Fruit fly (Drosophila melanogaster) whole organism, embryonic: Measurements from ENCODE around the gene St2.

ENCODE experiments used
- Atf-2 ChIP-seq: fragments of 200-800 bp; sonication (Bioruptor generic); optimal IDR thresholded peaks from 2 replicates; lab custom pipeline; 2016; ENCODE audit warnings: missing biosample characterization, missing genetic modification characterization
- CG10209 ChIP-seq: fragments of 200-800 bp; sonication (Bioruptor generic); optimal IDR thresholded peaks from 3 replicates; lab custom pipeline; 2017; ENCODE audit warnings: missing biosample characterization, mild to moderate bottlenecking, missing genetic modification characterization, missing genetic modification reagents
- CG10366 ChIP-seq: fragments of 200-800 bp; sonication (Bioruptor generic); IDR thresholded peaks from 2 replicates; pipeline ENCODE4 v1.3.6; 2022; ENCODE audit warnings: missing biosample characterization, missing genetic modification characterization
- CG10959 ChIP-seq: fragments of 200-800 bp; sonication (Bioruptor generic); IDR thresholded peaks from 2 replicates; pipeline ENCODE4 v1.3.6; 2022; ENCODE audit warnings: missing biosample characterization, missing genetic modification characterization
- CG11560 ChIP-seq: fragments of 200-800 bp; sonication (Bioruptor generic); IDR thresholded peaks from 3 replicates; pipeline ENCODE4 v1.3.6; 2022; ENCODE audit warnings: missing biosample characterization, missing genetic modification characterization
- CG12942 ChIP-seq: fragments of 200-800 bp; sonication (Bioruptor generic); optimal IDR thresholded peaks from 3 replicates; lab custom pipeline; 2016; ENCODE audit warnings: missing biosample characterization, missing genetic modification characterization
- CG14441 ChIP-seq: fragments of 200-800 bp; sonication (Bioruptor generic); IDR thresholded peaks from 2 replicates; pipeline ENCODE4 v1.3.6; 2022; ENCODE audit warnings: missing biosample characterization, missing genetic modification characterization
- CG1529 ChIP-seq: fragments of 200-800 bp; sonication (Bioruptor generic); optimal IDR thresholded peaks from 3 replicates; lab custom pipeline; 2018; ENCODE audit warnings: missing biosample characterization, missing genetic modification characterization
- CG15601 ChIP-seq: fragments of 200-800 bp; sonication (Bioruptor generic); optimal IDR thresholded peaks from 3 replicates; lab custom pipeline; 2019; ENCODE audit warnings: missing biosample characterization, mild to moderate bottlenecking, missing genetic modification characterization, moderate library complexity
- CG16863 ChIP-seq: fragments of 200-800 bp; sonication (Bioruptor generic); optimal IDR thresholded peaks from 3 replicates; lab custom pipeline; 2016; ENCODE audit warnings: missing biosample characterization, missing genetic modification characterization
- CG17568 ChIP-seq: fragments of 200-800 bp; sonication (Bioruptor generic); optimal IDR thresholded peaks from 2 replicates; lab custom pipeline; 2018; ENCODE audit warnings: missing biosample characterization, mild to moderate bottlenecking, missing genetic modification characterization, moderate library complexity
- CG2712 ChIP-seq: fragments of 200-800 bp; optimal IDR thresholded peaks from 3 replicates; lab custom pipeline; 2019; ENCODE audit warnings: missing biosample characterization, mild to moderate bottlenecking, missing genetic modification characterization, moderate library complexity
- CG3065 ChIP-seq: fragments of 200-800 bp; sonication (Bioruptor generic); optimal IDR thresholded peaks from 2 replicates; lab custom pipeline; 2016; ENCODE audit warnings: missing biosample characterization, missing genetic modification characterization
- CG31441 ChIP-seq: fragments of 200-800 bp; sonication (Bioruptor generic); IDR thresholded peaks from 2 replicates; pipeline ENCODE4 v1.3.6; 2022; ENCODE audit warnings: missing biosample characterization, missing genetic modification characterization
- CG42726 ChIP-seq: fragments of 200-800 bp; sonication (Bioruptor generic); IDR thresholded peaks from 2 replicates; pipeline ENCODE4 v1.3.6; 2022; ENCODE audit warnings: missing biosample characterization, missing genetic modification characterization; ENCODE audit not compliant: partially characterized antibody
- CG5245 ChIP-seq: fragments of 200-800 bp; sonication (Bioruptor generic); optimal IDR thresholded peaks from 3 replicates; lab custom pipeline; 2016; ENCODE audit warnings: missing biosample characterization, missing genetic modification characterization
- CG6765 ChIP-seq: fragments of 200-800 bp; sonication (Bioruptor generic); optimal IDR thresholded peaks from 3 replicates; lab custom pipeline; 2017; ENCODE audit warnings: missing biosample characterization, mild to moderate bottlenecking, missing genetic modification characterization
- CG8944 ChIP-seq: fragments of 200-800 bp; sonication (Bioruptor generic); optimal IDR thresholded peaks from 3 replicates; lab custom pipeline; 2016; ENCODE audit warnings: missing biosample characterization, missing genetic modification characterization
- CG9797 ChIP-seq: fragments of 200-800 bp; sonication (Bioruptor generic); optimal IDR thresholded peaks from 3 replicates; lab custom pipeline; 2018; ENCODE audit warnings: missing biosample characterization, mild to moderate bottlenecking, missing genetic modification characterization
- D19A ChIP-seq: fragments of 200-800 bp; optimal IDR thresholded peaks from 3 replicates; lab custom pipeline; 2019; ENCODE audit warnings: missing biosample characterization, mild to moderate bottlenecking, missing genetic modification characterization, moderate library complexity
- Dip2 ChIP-seq: fragments of 200-800 bp; sonication (Bioruptor generic); IDR thresholded peaks from 2 replicates; pipeline ENCODE4 v1.3.6; 2022; ENCODE audit warnings: missing biosample characterization, missing genetic modification characterization
- E2f2 ChIP-seq: fragments of 200-800 bp; sonication (Bioruptor generic); IDR thresholded peaks from 2 replicates; pipeline ENCODE4 v1.3.6; 2022; ENCODE audit warnings: missing biosample characterization, missing genetic modification characterization
- Gug ChIP-seq: fragments of 200-800 bp; sonication (Bioruptor generic); IDR thresholded peaks from 4 replicates; pipeline ENCODE4 v1.3.6; 2022; ENCODE audit warnings: missing biosample characterization, missing genetic modification characterization
- H2.0 ChIP-seq: fragments of 200-800 bp; sonication (Bioruptor generic); IDR thresholded peaks from 2 replicates; pipeline ENCODE4 v1.3.6; 2022; ENCODE audit warnings: missing biosample characterization, missing genetic modification characterization
- Hr3 ChIP-seq: fragments of 200-800 bp; sonication (Bioruptor generic); optimal IDR thresholded peaks from 3 replicates; lab custom pipeline; 2016; ENCODE audit warnings: missing biosample characterization, missing genetic modification characterization
- Max ChIP-seq: fragments of 200-800 bp; sonication (Bioruptor generic); optimal IDR thresholded peaks from 2 replicates; lab custom pipeline; 2016; ENCODE audit warnings: missing biosample characterization, mild to moderate bottlenecking, missing genetic modification characterization
- PHDP ChIP-seq: fragments of 200-800 bp; sonication (Bioruptor generic); optimal IDR thresholded peaks from 3 replicates; lab custom pipeline; 2018; ENCODE audit warnings: missing biosample characterization, mild to moderate bottlenecking, missing genetic modification characterization, moderate library complexity
- Pdp1 ChIP-seq, 2 experiments: fragments of 200-800 bp; sonication (Bioruptor generic); optimal IDR thresholded peaks; 3 replicates each; lab custom pipeline; 2016; ENCODE audit warnings: missing biosample characterization in 2 of 2, missing genetic modification characterization in 2 of 2, mild to moderate bottlenecking in 1 of 2, moderate library complexity in 1 of 2
- ac ChIP-seq: fragments of 200-800 bp; sonication (Bioruptor generic); optimal IDR thresholded peaks from 3 replicates; lab custom pipeline; 2017; ENCODE audit warnings: missing biosample characterization, mild to moderate bottlenecking, missing genetic modification characterization
- al ChIP-seq: fragments of 200-800 bp; sonication (Bioruptor generic); IDR thresholded peaks from 2 replicates; pipeline ENCODE4 v1.3.6; 2022; ENCODE audit warnings: missing biosample characterization, missing genetic modification characterization
- ase ChIP-seq: fragments of 200-800 bp; sonication (Bioruptor generic); IDR thresholded peaks from 3 replicates; pipeline ENCODE4 v1.3.6; 2022; ENCODE audit warnings: missing biosample characterization, missing genetic modification characterization
- bigmax ChIP-seq: fragments of 200-800 bp; sonication (Bioruptor generic); optimal IDR thresholded peaks from 2 replicates; lab custom pipeline; 2018; ENCODE audit warnings: missing biosample characterization, mild to moderate bottlenecking, missing genetic modification characterization
- bsh ChIP-seq, 2 experiments: fragments of 200-800 bp; sonication (Bioruptor generic); optimal IDR thresholded peaks; 2 replicates each; lab custom pipeline; 2017 to 2018; ENCODE audit warnings: mild to moderate bottlenecking in 2 of 2, missing biosample characterization in 2 of 2, missing genetic modification characterization in 2 of 2, moderate library complexity in 1 of 2
- btn ChIP-seq: fragments of 200-800 bp; sonication (Bioruptor generic); optimal IDR thresholded peaks from 2 replicates; lab custom pipeline; 2016; ENCODE audit warnings: missing biosample characterization, missing genetic modification characterization
- crp ChIP-seq, 2 experiments: fragments of 200-800 bp; sonication (Bioruptor generic); optimal IDR thresholded peaks; 2 replicates in 1 of 2; 3 replicates in 1 of 2; lab custom pipeline; 2017; ENCODE audit warnings: missing biosample characterization in 2 of 2, missing genetic modification characterization in 2 of 2, mild to moderate bottlenecking in 1 of 2, moderate library complexity in 1 of 2
- dpn ChIP-seq, 2 experiments: fragments of 200-800 bp; sonication (Bioruptor generic); optimal IDR thresholded peaks; 3 replicates each; lab custom pipeline; 2016; ENCODE audit warnings: missing biosample characterization in 2 of 2, missing genetic modification characterization in 2 of 2
- en ChIP-seq: fragments of 200-800 bp; sonication (Bioruptor generic); optimal IDR thresholded peaks from 2 replicates; lab custom pipeline; 2016; ENCODE audit warnings: missing biosample characterization, missing genetic modification characterization
- exex ChIP-seq: fragments of 200-800 bp; sonication (Bioruptor generic); optimal IDR thresholded peaks from 4 replicates; lab custom pipeline; 2018; ENCODE audit warnings: missing biosample characterization, mild to moderate bottlenecking, missing genetic modification characterization, moderate library complexity
- hbn ChIP-seq: fragments of 200-800 bp; sonication (Bioruptor generic); IDR thresholded peaks from 2 replicates; pipeline ENCODE4 v1.3.6; 2022; ENCODE audit warnings: missing biosample characterization, missing genetic modification characterization; ENCODE audit not compliant: partially characterized antibody
- inv ChIP-seq: fragments of 200-800 bp; sonication (Bioruptor generic); IDR thresholded peaks from 2 replicates; pipeline ENCODE4 v1.3.6; 2022; ENCODE audit warnings: missing biosample characterization, missing genetic modification characterization; ENCODE audit not compliant: partially characterized antibody
- kay ChIP-seq: fragments of 200-800 bp; sonication (Bioruptor generic); optimal IDR thresholded peaks from 2 replicates; lab custom pipeline; 2016; ENCODE audit warnings: missing biosample characterization, missing genetic modification characterization
- lilli ChIP-seq: fragments of 200-800 bp; sonication (Bioruptor generic); optimal IDR thresholded peaks from 3 replicates; lab custom pipeline; 2016; ENCODE audit warnings: missing biosample characterization, missing genetic modification characterization
- nerfin-2 ChIP-seq: fragments of 200-800 bp; sonication (Bioruptor generic); IDR thresholded peaks from 2 replicates; pipeline ENCODE4 v1.3.6; 2022; ENCODE audit warnings: missing biosample characterization, missing genetic modification characterization; ENCODE audit not compliant: partially characterized antibody
- pita ChIP-seq: fragments of 200-800 bp; sonication (Bioruptor generic); optimal IDR thresholded peaks from 2 replicates; lab custom pipeline; 2017; ENCODE audit warnings: missing biosample characterization, mild to moderate bottlenecking, missing genetic modification characterization
- pros ChIP-seq: fragments of 200-800 bp; sonication (Bioruptor generic); optimal IDR thresholded peaks from 3 replicates; lab custom pipeline; 2019; ENCODE audit warnings: missing biosample characterization, mild to moderate bottlenecking, missing genetic modification characterization, moderate library complexity
- sc ChIP-seq, 3 experiments: fragments of >200 bp in 2 of 3; fragments of 200-800 bp in 1 of 3; sonication (Bioruptor generic) in 1 of 3; optimal IDR thresholded peaks; 2 replicates in 2 of 3; 3 replicates in 1 of 3; lab custom pipeline; 2017; ENCODE audit warnings: mild to moderate bottlenecking in 1 of 3, missing biosample characterization in 1 of 3, missing genetic modification characterization in 1 of 3, missing genetic modification reagents in 1 of 3
- schlank ChIP-seq: fragments of 200-800 bp; sonication (Bioruptor generic); optimal IDR thresholded peaks from 2 replicates; lab custom pipeline; 2018; ENCODE audit warnings: missing biosample characterization, mild to moderate bottlenecking, missing genetic modification characterization
- sens-2 ChIP-seq: fragments of 200-800 bp; sonication (Bioruptor generic); IDR thresholded peaks from 2 replicates; pipeline ENCODE4 v1.3.6; 2022; ENCODE audit warnings: missing biosample characterization, missing genetic modification characterization
- seq ChIP-seq: fragments of 200-800 bp; sonication (Bioruptor generic); IDR thresholded peaks from 2 replicates; pipeline ENCODE4 v1.3.6; 2022; ENCODE audit warnings: missing biosample characterization, missing genetic modification characterization
- tx ChIP-seq: fragments of 200-800 bp; sonication (Bioruptor generic); optimal IDR thresholded peaks from 2 replicates; lab custom pipeline; 2016; ENCODE audit warnings: missing biosample characterization, missing genetic modification characterization
- usp ChIP-seq: fragments of >200 bp; optimal IDR thresholded peaks from 2 replicates; lab custom pipeline; 2017; ENCODE audit warnings: missing biosample characterization, missing genetic modification characterization
- zfh2 ChIP-seq: fragments of 200-800 bp; sonication (Bioruptor generic); optimal IDR thresholded peaks from 2 replicates; lab custom pipeline; 2016; ENCODE audit warnings: missing biosample characterization, missing genetic modification characterization

The St2 gene

DNA sequence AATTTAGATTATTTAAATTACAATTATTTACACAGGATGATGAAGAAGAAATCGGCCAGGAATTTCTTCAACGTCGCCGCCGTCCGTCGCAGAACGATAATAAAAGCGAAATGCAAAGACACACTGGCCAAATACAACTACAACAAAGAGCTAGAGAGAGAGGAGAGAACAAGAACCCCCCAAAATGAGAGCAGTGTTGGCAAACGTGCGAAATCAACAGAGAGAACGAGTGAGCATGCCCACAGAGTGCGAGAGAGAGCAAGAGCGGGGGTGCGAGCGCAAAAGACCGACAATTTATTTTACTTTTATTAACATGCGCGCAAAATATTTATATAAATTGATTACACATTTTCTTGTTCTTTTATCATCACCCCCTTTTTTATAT is 14.8 kb upstream of the St2 start (continued):
- no peak for TF ChIP-seq Hr3
- peak; percentile 8 for TF ChIP-seq CG3065 (GFP tag; lab: Kevin White, UChicago)
- no peak for TF ChIP-seq CG42726 (GFP tag; lab: Robert Waterston, UW)
- peak; percentile 71; the same call in 1 of the 2 replicates for TF ChIP-seq seq (GFP tag; lab: Robert Waterston, UW)
- TF ChIP-seq schlank (tag; lab: Kevin White, UChicago), result no peak
- TF ChIP-seq CG5245 (GFP tag; lab: Kevin White, UChicago), result no peak
- no peak for TF ChIP-seq CG31441
- TF ChIP-seq nerfin-2, result no peak
- TF ChIP-seq CG12942 (GFP tag; lab: Kevin White, UChicago), result no peak
- TF ChIP-seq D19A (tag; lab: Kevin White, UChicago), result peak; percentile 28
- no peak for TF ChIP-seq sc (optimal IDR thresholded peaks at IDR 0.05; lab: Kevin White, UChicago)
- TF ChIP-seq sc (GFP tag; optimal IDR thresholded peaks at IDR 0.05; lab: Kevin White, UChicago), result no peak
- TF ChIP-seq E2f2, result no peak
- no peak for TF ChIP-seq crp (GFP tag; optimal IDR thresholded peaks at IDR 0.05; lab: Kevin White, UChicago)
- no peak for TF ChIP-seq CG11560 (tag; lab: Robert Waterston, UW)
- TF ChIP-seq lilli (GFP tag; lab: Kevin White, UChicago), result peak; percentile 23
- TF ChIP-seq inv (GFP tag; lab: Robert Waterston, UW), result no peak
- no peak for TF ChIP-seq btn (GFP tag; lab: Kevin White, UChicago)
- no peak for TF ChIP-seq Gug (GFP tag; lab: Robert Waterston, UW)
- TF ChIP-seq kay (GFP tag; lab: Kevin White, UChicago), result no peak
- no peak for TF ChIP-seq PHDP (tag; lab: Kevin White, UChicago)
- no peak for TF ChIP-seq sens-2 (GFP tag; lab: Robert Waterston, UW)
- TF ChIP-seq Pdp1 (GFP tag; optimal IDR thresholded peaks at IDR 0.05; lab: Kevin White, UChicago), result no peak
- TF ChIP-seq bigmax (GFP tag; lab: Kevin White, UChicago), result no peak
- TF ChIP-seq ase (GFP tag; lab: Robert Waterston, UW), result no peak
- TF ChIP-seq bsh (GFP tag; optimal IDR thresholded peaks at IDR 0.05; lab: Kevin White, UChicago), result no peak
- no peak for TF ChIP-seq CG14441 (GFP tag; lab: Robert Waterston, UW)
- TF ChIP-seq CG9797 (GFP tag; lab: Kevin White, UChicago), result no peak
- TF ChIP-seq exex, result no peak
- no peak for TF ChIP-seq al
- no peak for TF ChIP-seq pros (GFP tag; lab: Kevin White, UChicago)
- no peak for TF ChIP-seq Max (GFP tag; lab: Kevin White, UChicago)
- TF ChIP-seq hbn (GFP tag; lab: Robert Waterston, UW), result peak; percentile 42
- no peak for TF ChIP-seq ac (GFP tag; lab: Kevin White, UChicago)
- no peak for TF ChIP-seq Atf-2 (GFP tag; lab: Kevin White, UChicago)
- TF ChIP-seq CG8944 (GFP tag; lab: Kevin White, UChicago), result no peak
- TF ChIP-seq CG10959 (GFP tag; lab: Robert Waterston, UW), result no peak
- no peak for TF ChIP-seq pita (GFP tag; lab: Kevin White, UChicago)
- no peak for TF ChIP-seq tx (GFP tag; lab: Kevin White, UChicago)
- no peak for TF ChIP-seq en (GFP tag; lab: Kevin White, UChicago)
- TF ChIP-seq zfh2 (GFP tag; lab: Kevin White, UChicago), result peak; percentile 9
- TF ChIP-seq Dip2, result no peak
- no peak for TF ChIP-seq usp (GFP tag; lab: Kevin White, UChicago)
- TF ChIP-seq CG10209, result no peak
- TF ChIP-seq CG15601 (tag; lab: Kevin White, UChicago), result no peak
- no peak for TF ChIP-seq H2.0 (GFP tag; lab: Robert Waterston, UW)
- no peak for TF ChIP-seq CG6765 (GFP tag; lab: Kevin White, UChicago)
- TF ChIP-seq CG17568 (GFP tag; lab: Kevin White, UChicago), result no peak
- TF ChIP-seq CG2712 (tag; lab: Kevin White, UChicago), result no peak
- TF ChIP-seq CG16863 (GFP tag; lab: Kevin White, UChicago), result no peak
- TF ChIP-seq dpn (GFP tag; optimal IDR thresholded peaks at IDR 0.05; lab: Kevin White, UChicago), result no peak
- no peak for TF ChIP-seq CG10366
- TF ChIP-seq CG1529, result no peak
